Worm (Caenorhabditis elegans) whole organism, young adult: ENCODE data around the gene fkb-6.

ENCODE experiments used
- D2030.7 ChIP-seq: fragments of 200-800 bp; sonication (Bioruptor generic); IDR thresholded peaks from 2 replicates; pipeline ENCODE4 v1.3.6; 2022; ENCODE audit warnings: missing genetic modification reagents, missing genetic modification characterization, missing compliant biosample characterization
- F57C9.4 ChIP-seq: sonication (generic microtip); optimal IDR thresholded peaks from 2 replicates; lab custom pipeline; 2017; ENCODE audit warnings: mild to moderate bottlenecking, missing genetic modification characterization, missing compliant biosample characterization
- cebp-2 ChIP-seq: fragments of 200-800 bp; sonication (Bioruptor generic); IDR thresholded peaks from 2 replicates; pipeline ENCODE4 v1.3.6; 2022; ENCODE audit warnings: missing genetic modification characterization, missing compliant biosample characterization
- sea-2 ChIP-seq: fragments of 200-800 bp; sonication (Bioruptor generic); IDR thresholded peaks from 2 replicates; pipeline ENCODE4 v1.3.6; 2022; ENCODE audit warnings: missing genetic modification characterization, missing compliant biosample characterization

ce11 chrV:20828820-20829219, 17.1 kb upstream of the fkb-6 start, which contains the start of gene sbt-1:
- TF ChIP-seq D2030.7 (GFP tag; lab: Robert Waterston, UW) (no peak), cebp-2 (GFP tag; lab: Robert Waterston, UW) (no peak), F57C9.4 (tag; lab: Kevin White, UChicago) (no peak), sea-2 (no peak)
